Worm (Caenorhabditis elegans): ENCODE measurements around the gene cdk-5.

cdk-5 gene

DNA sequence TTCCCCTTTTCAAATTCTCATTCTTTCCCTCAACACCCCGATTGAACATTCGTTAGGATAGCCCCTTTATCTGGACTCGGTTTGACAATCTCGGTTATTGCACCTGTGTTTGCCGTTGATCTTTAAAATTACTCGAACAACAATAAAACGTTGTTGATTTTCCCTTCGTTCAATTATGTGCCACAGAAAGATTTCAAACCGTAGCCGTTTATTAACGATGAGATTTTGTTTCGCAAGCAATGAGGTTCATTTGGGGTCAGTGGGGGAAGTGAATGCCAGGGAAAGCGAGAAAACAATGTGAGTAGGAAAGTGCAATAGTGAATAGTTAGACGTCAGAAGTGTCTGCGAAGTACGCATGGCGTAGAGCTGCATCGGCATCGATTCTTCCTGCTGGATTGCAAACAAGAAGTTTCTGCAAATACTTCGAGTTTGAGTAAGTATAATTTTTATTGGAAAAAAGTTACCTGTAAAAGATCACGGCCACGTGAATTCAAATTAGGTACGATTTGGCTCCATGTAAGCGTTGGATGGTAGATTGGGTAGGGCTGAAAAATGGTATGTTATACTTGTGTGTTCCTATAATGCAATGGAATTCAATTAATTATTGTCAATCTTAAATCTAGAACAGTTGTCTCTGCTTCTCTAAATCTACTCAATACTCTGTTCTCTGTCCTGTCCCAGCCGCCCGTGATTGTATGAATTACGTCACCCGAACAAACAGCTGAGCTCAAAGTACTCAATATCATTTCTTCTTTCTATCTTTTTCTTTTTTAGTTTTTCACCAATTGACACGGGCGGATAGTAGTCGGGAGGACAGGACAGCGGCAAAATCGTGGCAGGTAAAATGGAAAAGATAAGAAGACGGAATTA, 1.4 kb downstream of the cdk-5 start, which contains the start of gene kel-3 (continued):
- TF ChIP-seq hmg-1.1 (GFP tag; IDR thresholded peaks at IDR 0.05) (peak; percentile 67; the same call in 1 of the 2 replicates), saeg-2 (GFP tag; IDR thresholded peaks at IDR 0.05) (peak; percentile 62; the same call in 1 of the 2 replicates), gei-8 (GFP tag; optimal IDR thresholded peaks at IDR 0.05) (peak; percentile 88), T26A8.4 (GFP tag; IDR thresholded peaks at IDR 0.05) (peak; percentile 93), nhr-6 (tag; optimal IDR thresholded peaks at IDR 0.05) (peak; percentile 85), nhr-76 (tag; optimal IDR thresholded peaks at IDR 0.05) (no peak), php-3 (GFP tag; IDR thresholded peaks at IDR 0.05) (peak; percentile 89), fos-1 (tag; optimal IDR thresholded peaks at IDR 0.05) (peak; percentile 41), set-16 (GFP tag; IDR thresholded peaks at IDR 0.05) (no peak), ztf-7 (tag; optimal IDR thresholded peaks at IDR 0.05) (no peak), lin-29 (GFP tag; IDR thresholded peaks at IDR 0.05) (no peak; the same call in 1 of the 2 replicates), dmd-6 (GFP tag; IDR thresholded peaks at IDR 0.05) (peak; percentile 88), attf-4 (tag; optimal IDR thresholded peaks at IDR 0.05) (peak; percentile 34), daf-19 (GFP tag; conservative IDR thresholded peaks at IDR 0.05) (no peak; the same call in 1 of the 2 replicates), nhr-48 (tag; optimal IDR thresholded peaks at IDR 0.05) (peak; percentile 92), nhr-41 (GFP tag; IDR thresholded peaks at IDR 0.05) (no peak; the same call in 1 of the 2 replicates), vab-7 (GFP tag; IDR thresholded peaks at IDR 0.05) (0 out of 2 replicates have a peak, but pooled peaks have one; percentile 8), nhr-42 (GFP tag; IDR thresholded peaks at IDR 0.05) (peak; percentile 86), skn-1 (tag; optimal IDR thresholded peaks at IDR 0.05) (no peak), mxl-3 (GFP tag; optimal IDR thresholded peaks at IDR 0.05) (no peak), mdt-29 (GFP tag; IDR thresholded peaks at IDR 0.05) (peak; percentile 82), F44E2.7 (GFP tag; IDR thresholded peaks at IDR 0.05) (no peak), lin-38 (GFP tag; IDR thresholded peaks at IDR 0.05) (peak; percentile 80), cey-2 (tag; optimal IDR thresholded peaks at IDR 0.05; ENCODE audit: borderline replicate concordance, insufficient read depth) (peak; percentile 63), ZK546.5 (tag; optimal IDR thresholded peaks at IDR 0.05) (peak in 1 of 2 experiments; percentile 63), unc-130 (GFP tag; optimal IDR thresholded peaks at IDR 0.05) (peak; percentile 89), ctbp-1 (GFP tag; IDR thresholded peaks at IDR 0.05) (peak; percentile 79), spr-3 (GFP tag; optimal IDR thresholded peaks at IDR 0.05) (peak; percentile 74), dpl-1 (GFP tag; optimal IDR thresholded peaks at IDR 0.05) (peak; percentile 7), mep-1 (tag; optimal IDR thresholded peaks at IDR 0.05) (peak; percentile 88), pqm-1 (tag; optimal IDR thresholded peaks at IDR 0.05) (peak; percentile 93), lin-1 (GFP tag; IDR thresholded peaks at IDR 0.05) (peak; percentile 81), F26F4.8 (GFP tag; conservative IDR thresholded peaks at IDR 0.05) (peak; percentile 12; the same call in 1 of the 2 replicates), ceh-62 (tag; optimal IDR thresholded peaks at IDR 0.05) (no peak), Y105C5A.15 (GFP tag; IDR thresholded peaks at IDR 0.05) (peak; percentile 83), tag-97 (GFP tag; IDR thresholded peaks at IDR 0.05) (no peak), zag-1 (tag; optimal IDR thresholded peaks at IDR 0.05) (no peak), Y75B8A.6 (GFP tag; IDR thresholded peaks at IDR 0.05) (peak; percentile 70; the same call in 1 of the 2 replicates), nhr-11 (tag; optimal IDR thresholded peaks at IDR 0.05) (peak; percentile 74), nhr-10 (tag; optimal IDR thresholded peaks at IDR 0.05) (peak; percentile 69), ama-1 (optimal IDR thresholded peaks at IDR 0.05) (peak; percentile 99), aha-1 (tag) (peak; percentile 91), ces-1 (GFP tag; optimal IDR thresholded peaks at IDR 0.05) (no peak), zfp-2 (tag; optimal IDR thresholded peaks at IDR 0.05) (peak; percentile 30), R02D3.7 (tag; optimal IDR thresholded peaks at IDR 0.05) (no peak), mes-2 (tag; optimal IDR thresholded peaks at IDR 0.05; ENCODE audit: poor library complexity, severe bottlenecking) (peak; percentile 70), zfp-3 (GFP tag; conservative IDR thresholded peaks at IDR 0.05) (peak; percentile 96), snpc-1.2 (GFP tag; IDR thresholded peaks at IDR 0.05) (peak; percentile 72), lin-39 (tag; optimal IDR thresholded peaks at IDR 0.05) (peak; percentile 58), zip-11 (GFP tag; IDR thresholded peaks at IDR 0.05) (0 out of 2 replicates have a peak, but pooled peaks have one; percentile 17)

Measured in whole organism, L4 larva.